Fruit fly (Drosophila melanogaster) whole organism, wandering third instar larva: ENCODE results near the gene CG7379.

Source experiments
- Abd-B ChIP-seq: fragments of >200 bp; optimal IDR thresholded peaks from 2 replicates; lab custom pipeline; 2017; ENCODE audit warnings: missing biosample characterization, missing genetic modification characterization
- CG32264 ChIP-seq: fragments of 200-800 bp; sonication (Bioruptor generic); optimal IDR thresholded peaks from 2 replicates; lab custom pipeline; 2016; ENCODE audit warnings: missing biosample characterization, missing genetic modification characterization
- CrebA ChIP-seq: fragments of 200-800 bp; sonication (Bioruptor generic); optimal IDR thresholded peaks from 2 replicates; lab custom pipeline; 2016; ENCODE audit warnings: missing biosample characterization, mild to moderate bottlenecking, missing genetic modification characterization, borderline replicate concordance
- Dfd ChIP-seq: fragments of >200 bp; optimal IDR thresholded peaks from 2 replicates; lab custom pipeline; 2017; ENCODE audit warnings: missing biosample characterization, missing genetic modification characterization
- GATAd ChIP-seq: sonication (Bioruptor generic); optimal IDR thresholded peaks from 2 replicates; lab custom pipeline; 2016; ENCODE audit warnings: missing biosample characterization, missing genetic modification characterization
- HLH106 ChIP-seq: fragments of 200-800 bp; optimal IDR thresholded peaks from 3 replicates; lab custom pipeline; 2019; ENCODE audit warnings: missing biosample characterization, mild to moderate bottlenecking, missing genetic modification characterization, moderate library complexity
- Hnf4 ChIP-seq: fragments of 200-800 bp; sonication (Bioruptor generic); optimal IDR thresholded peaks from 2 replicates; lab custom pipeline; 2016; ENCODE audit warnings: missing biosample characterization, mild to moderate bottlenecking, missing genetic modification characterization
- Jra ChIP-seq: sonication (Bioruptor generic); optimal IDR thresholded peaks from 2 replicates; lab custom pipeline; 2016; ENCODE audit warnings: missing biosample characterization, missing genetic modification characterization
- Mio ChIP-seq: sonication (Bioruptor generic); optimal IDR thresholded peaks from 2 replicates; lab custom pipeline; 2016; ENCODE audit warnings: missing biosample characterization, missing genetic modification characterization
- Myc ChIP-seq: fragments of >200 bp; optimal IDR thresholded peaks from 2 replicates; lab custom pipeline; 2017
- OdsH ChIP-seq: fragments of 200-800 bp; sonication (Bioruptor generic); optimal IDR thresholded peaks from 2 replicates; lab custom pipeline; 2016; ENCODE audit warnings: missing biosample characterization, mild to moderate bottlenecking, missing genetic modification characterization
- Rel ChIP-seq, 2 experiments: fragments of 200-800 bp; sonication (Bioruptor generic) in 1 of 2; optimal IDR thresholded peaks; 2 replicates in 1 of 2; 3 replicates in 1 of 2; lab custom pipeline; 2016 to 2019; ENCODE audit warnings: mild to moderate bottlenecking in 2 of 2, missing biosample characterization in 2 of 2, missing genetic modification characterization in 2 of 2, moderate library complexity in 1 of 2
- Sp1 ChIP-seq: fragments of 200-800 bp; sonication (Bioruptor generic); optimal IDR thresholded peaks from 3 replicates; lab custom pipeline; 2019; ENCODE audit warnings: missing biosample characterization, mild to moderate bottlenecking, missing genetic modification characterization, moderate library complexity
- br ChIP-seq: fragments of 200-800 bp; sonication (Bioruptor generic); optimal IDR thresholded peaks from 2 replicates; lab custom pipeline; 2016; ENCODE audit warnings: missing biosample characterization, missing genetic modification characterization
- dl ChIP-seq, 2 experiments: fragments of 175-275, 200-275 bp in 1 of 2; fragments of 200-275 bp in 1 of 2; sonication (Bioruptor generic); optimal IDR thresholded peaks; lab custom pipeline; 2018; ENCODE audit warnings: mild to moderate bottlenecking in 2 of 2, missing biosample characterization in 2 of 2, missing genetic modification characterization in 2 of 2, moderate library complexity in 2 of 2; ENCODE audit not compliant: partially characterized antibody in 2 of 2, insufficient read depth in 1 of 2
- dmrt93B ChIP-seq: fragments of 200-800 bp; sonication (Bioruptor generic); optimal IDR thresholded peaks from 2 replicates; lab custom pipeline; 2018; ENCODE audit warnings: missing biosample characterization, mild to moderate bottlenecking, missing genetic modification characterization
- dsf ChIP-seq: sonication (Bioruptor generic); optimal IDR thresholded peaks from 2 replicates; lab custom pipeline; 2016; ENCODE audit warnings: missing biosample characterization, missing genetic modification characterization, borderline replicate concordance
- ey ChIP-seq: fragments of 200-800 bp; sonication (Bioruptor generic); optimal IDR thresholded peaks from 2 replicates; lab custom pipeline; 2016; ENCODE audit warnings: missing biosample characterization, missing genetic modification characterization
- foxo ChIP-seq, 2 experiments: fragments of 200-800 bp; sonication (Bioruptor generic); optimal IDR thresholded peaks; 2 replicates in 1 of 2; 3 replicates in 1 of 2; lab custom pipeline; 2016 to 2017; ENCODE audit warnings: missing biosample characterization in 2 of 2, missing genetic modification characterization in 2 of 2
- fru ChIP-seq: fragments of 200-800 bp; sonication (Bioruptor generic); optimal IDR thresholded peaks from 3 replicates; lab custom pipeline; 2016; ENCODE audit warnings: missing biosample characterization, mild to moderate bottlenecking, missing genetic modification characterization
- h ChIP-seq: fragments of 200-800 bp; sonication (Bioruptor generic); optimal IDR thresholded peaks from 3 replicates; lab custom pipeline; 2016; ENCODE audit warnings: missing biosample characterization, mild to moderate bottlenecking, missing genetic modification characterization
- jim ChIP-seq: fragments of 175-275, 200-325 bp; sonication (Bioruptor generic); optimal IDR thresholded peaks from 2 replicates; lab custom pipeline; 2016; ENCODE audit warnings: missing biosample characterization, mild to moderate bottlenecking, missing genetic modification characterization
- pan ChIP-seq: fragments of >200 bp; optimal IDR thresholded peaks from 2 replicates; lab custom pipeline; 2017
- psq ChIP-seq: fragments of 200-800 bp; sonication (Bioruptor generic); optimal IDR thresholded peaks from 3 replicates; lab custom pipeline; 2017; ENCODE audit warnings: missing biosample characterization, mild to moderate bottlenecking, missing genetic modification characterization, moderate library complexity
- rgr ChIP-seq: fragments of 200-800 bp; sonication (Bioruptor generic); optimal IDR thresholded peaks from 3 replicates; lab custom pipeline; 2016; ENCODE audit warnings: missing biosample characterization, mild to moderate bottlenecking, missing genetic modification characterization
- sage ChIP-seq: fragments of 200-800 bp; sonication (Bioruptor generic); optimal IDR thresholded peaks from 2 replicates; lab custom pipeline; 2016; ENCODE audit warnings: missing biosample characterization, mild to moderate bottlenecking, missing genetic modification characterization
- sv ChIP-seq: fragments of 200-800 bp; sonication (Bioruptor generic); optimal IDR thresholded peaks from 3 replicates; lab custom pipeline; 2016; ENCODE audit warnings: missing biosample characterization, missing genetic modification characterization
- usp ChIP-seq: fragments of >200 bp; optimal IDR thresholded peaks from 2 replicates; lab custom pipeline; 2017; ENCODE audit warnings: missing biosample characterization, missing genetic modification characterization
- woc ChIP-seq: sonication (Bioruptor generic); optimal IDR thresholded peaks from 2 replicates; lab custom pipeline; 2016; ENCODE audit warnings: missing biosample characterization, mild to moderate bottlenecking, missing genetic modification characterization

Gene CG7379

dm6 chr3R:17828653-17829052, 30.5 kb upstream of the CG7379 start:
- no peak for TF ChIP-seq OdsH (GFP tag; lab: Kevin White, UChicago)
- no peak for TF ChIP-seq usp (GFP tag; lab: Kevin White, UChicago)
- no peak for TF ChIP-seq sv (GFP tag; lab: Kevin White, UChicago)
- no peak for TF ChIP-seq dsf (GFP tag; lab: Kevin White, UChicago)
- no peak for TF ChIP-seq rgr (GFP tag; lab: Kevin White, UChicago)
- TF ChIP-seq Mio (GFP tag; lab: Kevin White, UChicago): no peak
- no peak for TF ChIP-seq Jra (GFP tag; lab: Kevin White, UChicago)
- no peak for TF ChIP-seq GATAd
- no peak for TF ChIP-seq psq (GFP tag; lab: Kevin White, UChicago)
- no peak for TF ChIP-seq Hnf4 (GFP tag; lab: Kevin White, UChicago)
- TF ChIP-seq dl (GFP tag; optimal IDR thresholded peaks at IDR 0.05; lab: Kevin White, UChicago; ENCODE audit: insufficient read depth in 1 of 2, partially characterized antibody in 2 of 2): no peak

dm6 chr3R:17827038-17827616, 29.0 kb upstream of the CG7379 start:
- TF ChIP-seq Mio (GFP tag; lab: Kevin White, UChicago) (no peak), woc (GFP tag; lab: Kevin White, UChicago) (no peak), jim (no peak), CrebA (GFP tag; lab: Kevin White, UChicago) (no peak), HLH106 (tag; lab: Kevin White, UChicago) (no peak), CG32264 (GFP tag; lab: Kevin White, UChicago) (no peak), Myc (lab: Kevin White, UChicago) (no peak)

dm6 chr3R:17825806-17826583, 27.9 kb upstream of the CG7379 start:
- TF ChIP-seq woc (GFP tag; lab: Kevin White, UChicago): peak; percentile 42
- peak; percentile 35 for TF ChIP-seq fru (GFP tag; lab: Kevin White, UChicago)
- TF ChIP-seq ey: peak; percentile 20
- TF ChIP-seq HLH106 (tag; lab: Kevin White, UChicago): peak; percentile 79
- TF ChIP-seq Sp1 (GFP tag; lab: Kevin White, UChicago): peak; percentile 73
- TF ChIP-seq br (GFP tag; lab: Kevin White, UChicago): peak; percentile 23
- peak; percentile 59 for TF ChIP-seq dmrt93B (GFP tag; lab: Kevin White, UChicago)
- no peak for TF ChIP-seq sv (GFP tag; lab: Kevin White, UChicago)
- peak; percentile 37 for TF ChIP-seq h (GFP tag; lab: Kevin White, UChicago)
- TF ChIP-seq foxo (GFP tag; optimal IDR thresholded peaks at IDR 0.05; lab: Kevin White, UChicago): peak in 1 of 2 experiments; percentile 74
- peak; percentile 34 for TF ChIP-seq rgr (GFP tag; lab: Kevin White, UChicago)
- TF ChIP-seq Hnf4 (GFP tag; lab: Kevin White, UChicago): no peak
- no peak for TF ChIP-seq Myc (lab: Kevin White, UChicago)
- TF ChIP-seq OdsH (GFP tag; lab: Kevin White, UChicago): peak; percentile 66
- TF ChIP-seq psq (GFP tag; lab: Kevin White, UChicago): peak; percentile 68
- no peak for TF ChIP-seq sage (GFP tag; lab: Kevin White, UChicago)

- TF ChIP-seq Myc (lab: Kevin White, UChicago): no peak
- TF ChIP-seq Dfd (GFP tag; lab: Kevin White, UChicago): no peak
- no peak for TF ChIP-seq Rel (GFP tag; optimal IDR thresholded peaks at IDR 0.05; lab: Kevin White, UChicago)
- no peak for TF ChIP-seq Rel (tag; optimal IDR thresholded peaks at IDR 0.05; lab: Kevin White, UChicago)
- TF ChIP-seq pan (lab: Kevin White, UChicago): no peak
- no peak for TF ChIP-seq Abd-B
Measured at dm6 chr3R:17821744-17822143, 23.6 kb upstream of the CG7379 start.

dm6 chr3R:17818803-17819202, 20.7 kb upstream of the CG7379 start:
- peak; percentile 4 for TF ChIP-seq fru (GFP tag; lab: Kevin White, UChicago)
- no peak for TF ChIP-seq rgr (GFP tag; lab: Kevin White, UChicago)
- peak in 1 of 2 experiments; percentile 19 for TF ChIP-seq foxo (GFP tag; optimal IDR thresholded peaks at IDR 0.05; lab: Kevin White, UChicago)
